Worm (Caenorhabditis elegans) whole organism, young adult: ENCODE measurements around the gene hrg-9.

Experiments used
- B0261.1 ChIP-seq: sonication (generic microtip); optimal IDR thresholded peaks from 2 replicates; lab custom pipeline; 2016; ENCODE audit warnings: mild to moderate bottlenecking, missing genetic modification characterization, moderate library complexity, missing compliant biosample characterization
- Y79H2A.3 ChIP-seq: fragments of 200-800 bp; sonication (Bioruptor generic); conservative IDR thresholded peaks from 2 replicates; pipeline ENCODE4 v1.3.6; 2022; ENCODE audit warnings: missing genetic modification reagents, missing genetic modification characterization, missing compliant biosample characterization
- ama-1 ChIP-seq, 3 experiments: fragments of 150-350 bp in 1 of 3; sonication (generic microtip) in 2 of 3; optimal IDR thresholded peaks; 2 replicates each; lab custom pipeline; 2014 to 2018; ENCODE audit warnings: missing biosample characterization in 2 of 3, missing genetic modification characterization in 2 of 3, missing genetic modification reagents in 2 of 3
- hsf-1 ChIP-seq: fragments of 200-800 bp; sonication (Bioruptor generic); IDR thresholded peaks from 2 replicates; pipeline ENCODE4 v1.3.6; 2022; ENCODE audit warnings: missing genetic modification reagents, missing genetic modification characterization, missing compliant biosample characterization
- mes-4 ChIP-seq: sonication (generic microtip); optimal IDR thresholded peaks from 2 replicates; lab custom pipeline; 2016; ENCODE audit warnings: missing genotype, missing genetic modification characterization, missing compliant biosample characterization
- nfyb-1 ChIP-seq: fragments of 200-800 bp; sonication (Bioruptor generic); IDR thresholded peaks from 2 replicates; pipeline ENCODE4 v1.3.6; 2022; ENCODE audit warnings: missing genetic modification reagents, missing genetic modification characterization, missing compliant biosample characterization
- nhr-90 ChIP-seq: sonication (generic microtip); optimal IDR thresholded peaks from 2 replicates; lab custom pipeline; 2016; ENCODE audit warnings: missing genotype, mild to moderate bottlenecking, missing genetic modification characterization, missing compliant biosample characterization
- snpc-1.3 ChIP-seq: sonication (generic microtip); optimal IDR thresholded peaks from 2 replicates; lab custom pipeline; 2017; ENCODE audit warnings: missing genetic modification characterization, mild to moderate bottlenecking, missing compliant biosample characterization, antibody characterized with exemption, moderate library complexity, missing genotype, missing genetic modification reagents; ENCODE audit not compliant: insufficient read depth
- snpc-4 ChIP-seq, 5 experiments: fragments of 150-350 bp in 1 of 5; sonication (generic microtip) in 4 of 5; optimal IDR thresholded peaks; 2 replicates each; lab custom pipeline; 2014 to 2018; ENCODE audit warnings: missing genetic modification characterization in 5 of 5, missing biosample characterization in 3 of 5, antibody characterized with exemption in 2 of 5, mild to moderate bottlenecking in 2 of 5, missing compliant biosample characterization in 2 of 5, missing genotype in 2 of 5, moderate library complexity in 2 of 5, missing genetic modification reagents in 1 of 5
- tbp1 ChIP-seq: fragments of 200-800 bp; sonication (Bioruptor generic); optimal IDR thresholded peaks from 2 replicates; lab custom pipeline; 2018; ENCODE audit warnings: mild to moderate bottlenecking, missing genetic modification characterization, missing compliant biosample characterization
- tlf-1 ChIP-seq: fragments of 200-800 bp; sonication (Bioruptor generic); optimal IDR thresholded peaks from 2 replicates; lab custom pipeline; 2018; ENCODE audit warnings: mild to moderate bottlenecking, missing genetic modification characterization, missing compliant biosample characterization
- unc-130 ChIP-seq: sonication (generic microtip); optimal IDR thresholded peaks from 2 replicates; lab custom pipeline; 2016; ENCODE audit warnings: missing genetic modification reagents, missing genetic modification characterization, missing compliant biosample characterization
- unc-62 ChIP-seq: fragments of 150-350 bp; optimal IDR thresholded peaks from 2 replicates; lab custom pipeline; 2014; ENCODE audit warnings: missing biosample characterization, missing genetic modification reagents, missing genetic modification characterization
- ztf-22 ChIP-seq: fragments of 200-800 bp; sonication (Bioruptor generic); optimal IDR thresholded peaks from 2 replicates; lab custom pipeline; 2018; ENCODE audit warnings: mild to moderate bottlenecking, missing genetic modification characterization, moderate library complexity, missing compliant biosample characterization

ce11 chrV:12988256-12988655 lies 25.1 kb upstream of the hrg-9 start, which contains the start of gene F15B9.8:
- TF ChIP-seq unc-130 (GFP tag; lab: Kevin White, UChicago) (no peak), unc-62 (GFP tag; lab: Kevin White, UChicago) (no peak), hsf-1 (GFP tag; lab: Robert Waterston, UW) (no peak), snpc-1.3 (tag; lab: Kevin White, UChicago) (no peak), tbp1 (no peak), ztf-22 (GFP tag; lab: Kevin White, UChicago) (no peak), Y79H2A.3 (GFP tag; lab: Robert Waterston, UW) (no peak), B0261.1 (tag; lab: Kevin White, UChicago) (no peak), snpc-4 (GFP tag; optimal IDR thresholded peaks at IDR 0.05; lab: Kevin White, UChicago) (no peak), snpc-4 (tag; optimal IDR thresholded peaks at IDR 0.05; lab: Kevin White, UChicago) (no peak), nhr-90 (no peak), nfyb-1 (GFP tag; lab: Robert Waterston, UW) (no peak), tlf-1 (GFP tag; lab: Kevin White, UChicago) (no peak), ama-1 (optimal IDR thresholded peaks at IDR 0.05; lab: Kevin White, UChicago) (no peak), ama-1 (GFP tag; optimal IDR thresholded peaks at IDR 0.05; lab: Kevin White, UChicago) (no peak), mes-4 (tag; lab: Kevin White, UChicago) (no peak)
